Worm (Caenorhabditis elegans) whole organism, young adult: ENCODE results near the gene C34C12.6.

Experiments
- B0035.1 ChIP-seq: sonication (generic microtip); optimal IDR thresholded peaks from 2 replicates; lab custom pipeline; 2016; ENCODE audit warnings: missing genetic modification characterization, mild to moderate bottlenecking, missing compliant biosample characterization, missing genotype, missing genetic modification reagents
- B0336.3 ChIP-seq: fragments of 200-800 bp; sonication (Bioruptor generic); IDR thresholded peaks from 2 replicates; pipeline ENCODE4 v1.3.6; 2022; ENCODE audit warnings: missing genetic modification characterization, missing compliant biosample characterization
- C06A6.2 ChIP-seq: fragments of 200-800 bp; sonication (Bioruptor generic); conservative IDR thresholded peaks from 2 replicates; pipeline ENCODE4 v1.3.6; 2022; ENCODE audit warnings: missing genetic modification characterization, missing compliant biosample characterization
- C17E4.6 ChIP-seq: fragments of 200-800 bp; sonication (Bioruptor generic); IDR thresholded peaks from 2 replicates; pipeline ENCODE4 v1.3.6; 2022; ENCODE audit warnings: missing genetic modification reagents, missing genetic modification characterization, missing compliant biosample characterization
- F33H1.4 ChIP-seq: fragments of 200-800 bp; sonication (Bioruptor generic); IDR thresholded peaks from 2 replicates; pipeline ENCODE4 v1.3.6; 2022; ENCODE audit warnings: missing genetic modification reagents, missing genetic modification characterization, missing compliant biosample characterization
- F52B5.7 ChIP-seq: sonication (generic microtip); optimal IDR thresholded peaks from 2 replicates; lab custom pipeline; 2016; ENCODE audit warnings: mild to moderate bottlenecking, missing genetic modification characterization, missing compliant biosample characterization
- F57A8.1 ChIP-seq: fragments of 200-800 bp; sonication (Bioruptor generic); optimal IDR thresholded peaks from 2 replicates; lab custom pipeline; 2018; ENCODE audit warnings: mild to moderate bottlenecking, missing genetic modification characterization, moderate library complexity, missing compliant biosample characterization
- K11D2.4 ChIP-seq: fragments of 200-800 bp; sonication (Bioruptor generic); IDR thresholded peaks from 2 replicates; pipeline ENCODE4 v1.3.6; 2022; ENCODE audit warnings: missing genetic modification reagents, missing genetic modification characterization, missing compliant biosample characterization
- Y53F4B.3 ChIP-seq: fragments of 200-800 bp; sonication (Bioruptor generic); IDR thresholded peaks from 2 replicates; pipeline ENCODE4 v1.3.6; 2022; ENCODE audit warnings: missing genetic modification reagents, missing genetic modification characterization, missing compliant biosample characterization
- Y53G8AR.9 ChIP-seq: fragments of 200-800 bp; sonication (Bioruptor generic); conservative IDR thresholded peaks from 2 replicates; pipeline ENCODE4 v1.3.6; 2022; ENCODE audit warnings: missing genetic modification reagents, missing genetic modification characterization, missing compliant biosample characterization
- Y67H2A.10 ChIP-seq: fragments of 200-800 bp; sonication (Bioruptor generic); conservative IDR thresholded peaks from 2 replicates; pipeline ENCODE4 v1.3.6; 2022; ENCODE audit warnings: missing genetic modification reagents, missing genetic modification characterization, missing compliant biosample characterization
- ZK185.1 ChIP-seq: sonication (generic microtip); optimal IDR thresholded peaks from 2 replicates; lab custom pipeline; 2016; ENCODE audit warnings: mild to moderate bottlenecking, missing genetic modification characterization, missing compliant biosample characterization; ENCODE audit not compliant: poor library complexity, severe bottlenecking
- athp-1 ChIP-seq: sonication (generic microtip); optimal IDR thresholded peaks from 2 replicates; lab custom pipeline; 2017; ENCODE audit warnings: mild to moderate bottlenecking, missing genetic modification characterization, missing compliant biosample characterization
- attf-3 ChIP-seq: fragments of 200-800 bp; sonication (Bioruptor generic); conservative IDR thresholded peaks from 2 replicates; pipeline ENCODE4 v1.3.6; 2022; ENCODE audit warnings: missing genetic modification reagents, missing genetic modification characterization, missing compliant biosample characterization
- attf-5 ChIP-seq: fragments of 200-800 bp; sonication (Bioruptor generic); optimal IDR thresholded peaks from 2 replicates; lab custom pipeline; 2018; ENCODE audit warnings: mild to moderate bottlenecking, missing genetic modification characterization, missing compliant biosample characterization
- ceh-100 ChIP-seq: fragments of 200-800 bp; sonication (Bioruptor generic); IDR thresholded peaks from 2 replicates; pipeline ENCODE4 v1.3.6; 2022; ENCODE audit warnings: missing genetic modification reagents, missing genetic modification characterization, missing compliant biosample characterization
- ceh-27 ChIP-seq: fragments of 200-800 bp; sonication (Bioruptor generic); optimal IDR thresholded peaks from 2 replicates; lab custom pipeline; 2018; ENCODE audit warnings: mild to moderate bottlenecking, missing genetic modification characterization, moderate library complexity, missing compliant biosample characterization
- dox-1 ChIP-seq: fragments of 200-800 bp; sonication (Bioruptor generic); IDR thresholded peaks from 2 replicates; pipeline ENCODE4 v1.3.6; 2022; ENCODE audit warnings: missing genetic modification reagents, missing genetic modification characterization, missing compliant biosample characterization
- efl-1 ChIP-seq: fragments of 150-350 bp; optimal IDR thresholded peaks from 2 replicates; lab custom pipeline; 2014; ENCODE audit warnings: missing biosample characterization, missing genetic modification reagents, missing genetic modification characterization
- egl-44 ChIP-seq: fragments of 200-800 bp; sonication (Bioruptor generic); IDR thresholded peaks from 2 replicates; pipeline ENCODE4 v1.3.6; 2022; ENCODE audit warnings: missing genetic modification reagents, missing genetic modification characterization, missing compliant biosample characterization
- gei-17 ChIP-seq: fragments of 200-800 bp; sonication (Bioruptor generic); optimal IDR thresholded peaks from 2 replicates; lab custom pipeline; 2018; ENCODE audit warnings: mild to moderate bottlenecking, missing genetic modification characterization, missing compliant biosample characterization
- him-1 ChIP-seq: sonication (generic microtip); optimal IDR thresholded peaks from 2 replicates; lab custom pipeline; 2016; ENCODE audit warnings: missing genotype, missing genetic modification reagents, missing genetic modification characterization, missing compliant biosample characterization
- hlh-12 ChIP-seq: sonication (generic microtip); optimal IDR thresholded peaks from 2 replicates; lab custom pipeline; 2016; ENCODE audit warnings: missing genetic modification characterization, missing compliant biosample characterization
- hlh-26 ChIP-seq: fragments of 200-800 bp; sonication (Bioruptor generic); conservative IDR thresholded peaks from 2 replicates; pipeline ENCODE4 v1.3.6; 2022; ENCODE audit warnings: missing genetic modification reagents, missing genetic modification characterization, missing compliant biosample characterization
- hsf-1 ChIP-seq: fragments of 200-800 bp; sonication (Bioruptor generic); IDR thresholded peaks from 2 replicates; pipeline ENCODE4 v1.3.6; 2022; ENCODE audit warnings: missing genetic modification reagents, missing genetic modification characterization, missing compliant biosample characterization
- let-607 ChIP-seq, 2 experiments: fragments of 200-800 bp in 1 of 2; sonication (Bioruptor generic) in 1 of 2; sonication (generic microtip) in 1 of 2; optimal IDR thresholded peaks; 2 replicates each; lab custom pipeline; 2016 to 2018; ENCODE audit warnings: mild to moderate bottlenecking in 2 of 2, missing compliant biosample characterization in 2 of 2, missing genetic modification characterization in 2 of 2, moderate library complexity in 2 of 2, missing genotype in 1 of 2
- lin-26 ChIP-seq: fragments of 200-800 bp; sonication (Bioruptor generic); IDR thresholded peaks from 2 replicates; pipeline ENCODE4 v1.3.6; 2022; ENCODE audit warnings: missing genetic modification reagents, missing genetic modification characterization, missing compliant biosample characterization
- lin-40 ChIP-seq: sonication (generic microtip); optimal IDR thresholded peaks from 2 replicates; lab custom pipeline; 2016; ENCODE audit warnings: missing genetic modification characterization, mild to moderate bottlenecking, missing compliant biosample characterization, missing genotype, missing genetic modification reagents
- madf-10 ChIP-seq: sonication (generic microtip); optimal IDR thresholded peaks from 2 replicates; lab custom pipeline; 2016; ENCODE audit warnings: mild to moderate bottlenecking, missing genetic modification characterization, missing compliant biosample characterization
- pbrm-1 ChIP-seq: fragments of 200-800 bp; sonication (Bioruptor generic); IDR thresholded peaks from 2 replicates; pipeline ENCODE4 v1.3.6; 2022; ENCODE audit warnings: missing genetic modification reagents, missing genetic modification characterization, missing compliant biosample characterization
- repo-1 ChIP-seq: sonication (generic microtip); optimal IDR thresholded peaks from 2 replicates; lab custom pipeline; 2017; ENCODE audit warnings: mild to moderate bottlenecking, missing genetic modification characterization, missing compliant biosample characterization
- snpc-1.3 ChIP-seq: sonication (generic microtip); optimal IDR thresholded peaks from 2 replicates; lab custom pipeline; 2017; ENCODE audit warnings: missing genetic modification characterization, mild to moderate bottlenecking, missing compliant biosample characterization, antibody characterized with exemption, moderate library complexity, missing genotype, missing genetic modification reagents; ENCODE audit not compliant: insufficient read depth
- somi-1 ChIP-seq: fragments of 200-800 bp; sonication (Bioruptor generic); optimal IDR thresholded peaks from 2 replicates; lab custom pipeline; 2018; ENCODE audit warnings: mild to moderate bottlenecking, missing genetic modification characterization, missing compliant biosample characterization
- tbp1 ChIP-seq: fragments of 200-800 bp; sonication (Bioruptor generic); optimal IDR thresholded peaks from 2 replicates; lab custom pipeline; 2018; ENCODE audit warnings: mild to moderate bottlenecking, missing genetic modification characterization, missing compliant biosample characterization
- unc-130 ChIP-seq: sonication (generic microtip); optimal IDR thresholded peaks from 2 replicates; lab custom pipeline; 2016; ENCODE audit warnings: missing genetic modification reagents, missing genetic modification characterization, missing compliant biosample characterization
- ztf-25 ChIP-seq: fragments of 200-800 bp; sonication (Bioruptor generic); IDR thresholded peaks from 2 replicates; pipeline ENCODE4 v1.3.6; 2022; ENCODE audit warnings: missing genetic modification reagents, missing genetic modification characterization, missing compliant biosample characterization

The C34C12.6 gene

ce11 chrIII:3484995-3485394 lies 2.6 kb downstream of the C34C12.6 start:
- TF ChIP-seq hlh-12 (tag; lab: Kevin White, UChicago) (no peak), efl-1 (no peak), pbrm-1 (GFP tag; lab: Robert Waterston, UW) (no peak), B0336.3 (GFP tag; lab: Robert Waterston, UW) (no peak), Y53G8AR.9 (GFP tag; lab: Robert Waterston, UW) (no peak), F52B5.7 (tag; lab: Kevin White, UChicago) (no peak), athp-1 (tag; lab: Kevin White, UChicago) (no peak), egl-44 (GFP tag; lab: Robert Waterston, UW) (no peak), ZK185.1 (tag; lab: Kevin White, UChicago) (no peak), Y53F4B.3 (GFP tag; lab: Robert Waterston, UW) (no peak), somi-1 (GFP tag; lab: Kevin White, UChicago) (no peak), F33H1.4 (GFP tag; lab: Robert Waterston, UW) (no peak), ceh-100 (no peak), ztf-25 (GFP tag; lab: Robert Waterston, UW) (no peak), gei-17 (no peak)

ce11 chrIII:3486055-3486454 lies 3.7 kb downstream of the C34C12.6 start:
- no peak for TF ChIP-seq him-1 (tag; lab: Kevin White, UChicago)
- no peak for TF ChIP-seq K11D2.4 (GFP tag; lab: Robert Waterston, UW)
- no peak for TF ChIP-seq unc-130 (GFP tag; lab: Kevin White, UChicago)
- no peak for TF ChIP-seq C17E4.6 (GFP tag; lab: Robert Waterston, UW)
- TF ChIP-seq, all 124 proteins: peak for 0

ce11 chrIII:3487133-3487532 lies 4.7 kb downstream of the C34C12.6 start:
- TF ChIP-seq B0035.1 (tag; lab: Kevin White, UChicago), result no peak
- no peak for TF ChIP-seq dox-1 (GFP tag; lab: Robert Waterston, UW)
- no peak for TF ChIP-seq lin-40 (tag; lab: Kevin White, UChicago)
- no peak for TF ChIP-seq let-607 (tag; optimal IDR thresholded peaks at IDR 0.05; lab: Kevin White, UChicago)
- TF ChIP-seq F57A8.1 (GFP tag; lab: Kevin White, UChicago), result no peak
- TF ChIP-seq somi-1 (GFP tag; lab: Kevin White, UChicago), result no peak
- TF ChIP-seq madf-10, result no peak
- TF ChIP-seq Y67H2A.10, result no peak
- no peak for TF ChIP-seq hlh-26 (GFP tag; lab: Robert Waterston, UW)
- TF ChIP-seq C06A6.2 (GFP tag; lab: Robert Waterston, UW), result no peak
- TF ChIP-seq attf-3 (GFP tag; lab: Robert Waterston, UW), result no peak
- TF ChIP-seq lin-26 (GFP tag; lab: Robert Waterston, UW), result no peak
- TF ChIP-seq ceh-27, result no peak
- no peak for TF ChIP-seq repo-1 (tag; lab: Kevin White, UChicago)
- no peak for TF ChIP-seq snpc-1.3 (tag; lab: Kevin White, UChicago)
- no peak for TF ChIP-seq hsf-1
- TF ChIP-seq attf-5, result no peak
- no peak for TF ChIP-seq tbp1
